Worm (Caenorhabditis elegans): ENCODE data around the gene cpx-2.

Gene cpx-2

DNA sequence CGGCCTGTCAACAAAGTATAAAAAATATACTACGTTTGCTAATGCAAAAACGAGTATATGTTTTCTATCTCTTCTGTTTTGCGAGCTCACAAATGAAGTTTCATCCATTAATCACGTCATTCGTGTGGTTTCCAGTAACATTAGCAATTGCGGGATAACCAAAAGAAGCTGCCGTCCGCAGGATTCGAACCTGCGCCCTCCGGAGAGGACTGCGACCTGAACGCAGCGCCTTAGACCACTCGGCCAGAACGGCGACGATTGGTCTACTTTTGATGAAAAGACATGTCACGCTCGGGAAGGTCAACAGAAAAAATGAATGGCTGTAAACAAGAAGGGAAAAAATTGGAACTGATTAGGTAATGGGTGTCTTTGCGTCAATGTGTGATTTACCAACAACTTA lies 32.2 kb downstream of the cpx-2 start (continued):
- TF ChIP-seq B0019.2 (GFP tag; conservative IDR thresholded peaks at IDR 0.05) (no peak), nhr-120 (GFP tag; IDR thresholded peaks at IDR 0.05) (no peak), madf-3 (GFP tag; IDR thresholded peaks at IDR 0.05) (no peak), T07F8.4 (tag; optimal IDR thresholded peaks at IDR 0.05) (peak; percentile 59), hlh-12 (tag; optimal IDR thresholded peaks at IDR 0.05) (no peak), sptf-2 (GFP tag; optimal IDR thresholded peaks at IDR 0.05) (peak; percentile 53), madf-6 (GFP tag; IDR thresholded peaks at IDR 0.05) (peak; percentile 69; the same call in 1 of the 2 replicates), him-1 (tag; optimal IDR thresholded peaks at IDR 0.05) (peak; percentile 90), ztf-3 (GFP tag; optimal IDR thresholded peaks at IDR 0.05) (no peak), pbrm-1 (GFP tag; IDR thresholded peaks at IDR 0.05) (peak; percentile 73), madf-8 (GFP tag; conservative IDR thresholded peaks at IDR 0.05) (no peak), ceh-100 (GFP tag; IDR thresholded peaks at IDR 0.05) (no peak), F22D6.2 (tag; optimal IDR thresholded peaks at IDR 0.05) (peak; percentile 30), ceh-27 (GFP tag; optimal IDR thresholded peaks at IDR 0.05) (no peak), ama-1 (optimal IDR thresholded peaks at IDR 0.05) (no peak), ama-1 (GFP tag; optimal IDR thresholded peaks at IDR 0.05) (peak in 1 of 2 experiments; percentile 32), pha-4 (tag; optimal IDR thresholded peaks at IDR 0.05) (no peak), ztf-26 (tag; optimal IDR thresholded peaks at IDR 0.05) (no peak), F55B11.4 (tag; optimal IDR thresholded peaks at IDR 0.05; ENCODE audit: borderline replicate concordance, insufficient read depth) (no peak), sdz-38 (tag; optimal IDR thresholded peaks at IDR 0.05) (no peak), ZK185.1 (tag; optimal IDR thresholded peaks at IDR 0.05; ENCODE audit: poor library complexity, severe bottlenecking) (peak; percentile 34), ets-4 (GFP tag; optimal IDR thresholded peaks at IDR 0.05) (peak; percentile 45), ztf-22 (GFP tag; optimal IDR thresholded peaks at IDR 0.05) (no peak), tbx-9 (tag; optimal IDR thresholded peaks at IDR 0.05; ENCODE audit: borderline replicate concordance) (no peak), madf-10 (tag; optimal IDR thresholded peaks at IDR 0.05) (peak; percentile 56), nhr-179 (tag; optimal IDR thresholded peaks at IDR 0.05) (peak; percentile 64), K12H6.12 (tag; optimal IDR thresholded peaks at IDR 0.05) (no peak), ekl-4 (GFP tag; IDR thresholded peaks at IDR 0.05) (no peak), mcd-1 (GFP tag; IDR thresholded peaks at IDR 0.05) (no peak), lir-1 (GFP tag; conservative IDR thresholded peaks at IDR 0.05) (no peak), rpc-1 (optimal IDR thresholded peaks at IDR 0.05) (peak; percentile 85), rpc-1 (tag; optimal IDR thresholded peaks at IDR 0.05) (peak; percentile 86), let-607 (tag; optimal IDR thresholded peaks at IDR 0.05) (peak; percentile 20 to 55), ceh-40 (GFP tag; IDR thresholded peaks at IDR 0.05) (peak; percentile 71; the same call in 1 of the 2 replicates), nfyb-1 (GFP tag; IDR thresholded peaks at IDR 0.05) (no peak), sea-2 (GFP tag; IDR thresholded peaks at IDR 0.05) (no peak), hlh-26 (GFP tag; conservative IDR thresholded peaks at IDR 0.05) (no peak), unc-130 (GFP tag; optimal IDR thresholded peaks at IDR 0.05) (no peak), F23B12.7 (tag; optimal IDR thresholded peaks at IDR 0.05; ENCODE audit: insufficient read depth) (peak; percentile 60), atf-7 (tag; optimal IDR thresholded peaks at IDR 0.05) (peak; percentile 12), lin-40 (tag; optimal IDR thresholded peaks at IDR 0.05) (peak; percentile 56), cebp-2 (GFP tag; IDR thresholded peaks at IDR 0.05) (peak; percentile 87; the same call in 1 of the 2 replicates), let-526 (GFP tag; IDR thresholded peaks at IDR 0.05) (no peak), gei-17 (GFP tag; optimal IDR thresholded peaks at IDR 0.05) (no peak), die-1 (tag; optimal IDR thresholded peaks at IDR 0.05) (peak; percentile 83), snpc-4 (GFP tag; optimal IDR thresholded peaks at IDR 0.05) (peak; percentile 73), snpc-4 (tag; optimal IDR thresholded peaks at IDR 0.05) (peak in 1 of 4 experiments; percentile 56), repo-1 (tag; optimal IDR thresholded peaks at IDR 0.05) (no peak), Y53F4B.3 (GFP tag; IDR thresholded peaks at IDR 0.05) (0 out of 2 replicates have a peak, but pooled peaks have one; percentile 12), unc-62 (GFP tag; optimal IDR thresholded peaks at IDR 0.05) (no peak)
